Worm (Caenorhabditis elegans) whole organism, young adult: ENCODE results near the gene lsy-12.

Source experiments
- B0336.3 ChIP-seq: fragments of 200-800 bp; sonication (Bioruptor generic); IDR thresholded peaks from 2 replicates; pipeline ENCODE4 v1.3.6; 2022; ENCODE audit warnings: missing genetic modification characterization, missing compliant biosample characterization
- C06A6.2 ChIP-seq: fragments of 200-800 bp; sonication (Bioruptor generic); conservative IDR thresholded peaks from 2 replicates; pipeline ENCODE4 v1.3.6; 2022; ENCODE audit warnings: missing genetic modification characterization, missing compliant biosample characterization
- F23B12.7 ChIP-seq: sonication (generic microtip); optimal IDR thresholded peaks from 2 replicates; lab custom pipeline; 2017; ENCODE audit warnings: missing genetic modification characterization, mild to moderate bottlenecking, missing compliant biosample characterization, antibody characterized with exemption, moderate library complexity; ENCODE audit not compliant: insufficient read depth
- F49E8.2 ChIP-seq: sonication (generic microtip); optimal IDR thresholded peaks from 3 replicates; lab custom pipeline; 2017; ENCODE audit warnings: missing genetic modification characterization, mild to moderate bottlenecking, missing compliant biosample characterization, antibody characterized with exemption, moderate library complexity; ENCODE audit not compliant: insufficient read depth
- K12H6.12 ChIP-seq: fragments of 200-800 bp; sonication (Bioruptor generic); optimal IDR thresholded peaks from 2 replicates; lab custom pipeline; 2018; ENCODE audit warnings: mild to moderate bottlenecking, missing genetic modification characterization, missing compliant biosample characterization
- Y53G8AR.9 ChIP-seq: fragments of 200-800 bp; sonication (Bioruptor generic); conservative IDR thresholded peaks from 2 replicates; pipeline ENCODE4 v1.3.6; 2022; ENCODE audit warnings: missing genetic modification reagents, missing genetic modification characterization, missing compliant biosample characterization
- Y79H2A.3 ChIP-seq: fragments of 200-800 bp; sonication (Bioruptor generic); conservative IDR thresholded peaks from 2 replicates; pipeline ENCODE4 v1.3.6; 2022; ENCODE audit warnings: missing genetic modification reagents, missing genetic modification characterization, missing compliant biosample characterization
- ZK185.1 ChIP-seq: sonication (generic microtip); optimal IDR thresholded peaks from 2 replicates; lab custom pipeline; 2016; ENCODE audit warnings: mild to moderate bottlenecking, missing genetic modification characterization, missing compliant biosample characterization; ENCODE audit not compliant: poor library complexity, severe bottlenecking
- ceh-40 ChIP-seq: fragments of 200-800 bp; sonication (Bioruptor generic); IDR thresholded peaks from 2 replicates; pipeline ENCODE4 v1.3.6; 2022; ENCODE audit warnings: missing genetic modification characterization, missing compliant biosample characterization
- ceh-58 ChIP-seq: fragments of 200-800 bp; sonication (Bioruptor generic); IDR thresholded peaks from 2 replicates; pipeline ENCODE4 v1.3.6; 2022; ENCODE audit warnings: missing genetic modification characterization, missing compliant biosample characterization
- ceh-91 ChIP-seq: fragments of 200-800 bp; sonication (Bioruptor generic); IDR thresholded peaks from 2 replicates; pipeline ENCODE4 v1.3.6; 2022; ENCODE audit warnings: missing genetic modification reagents, missing genetic modification characterization, missing compliant biosample characterization
- chd-7 ChIP-seq: sonication (generic microtip); optimal IDR thresholded peaks from 2 replicates; lab custom pipeline; 2016; ENCODE audit warnings: mild to moderate bottlenecking, missing genetic modification characterization, moderate library complexity, missing compliant biosample characterization
- dpff-1 ChIP-seq: sonication (generic microtip); optimal IDR thresholded peaks from 2 replicates; lab custom pipeline; 2017; ENCODE audit warnings: mild to moderate bottlenecking, missing genetic modification characterization, missing compliant biosample characterization
- egrh-3 ChIP-seq: fragments of 200-800 bp; sonication (Bioruptor generic); IDR thresholded peaks from 2 replicates; pipeline ENCODE4 v1.3.6; 2022; ENCODE audit warnings: missing genetic modification reagents, missing genetic modification characterization, missing compliant biosample characterization
- ekl-4 ChIP-seq: fragments of 200-800 bp; sonication (Bioruptor generic); IDR thresholded peaks from 2 replicates; pipeline ENCODE4 v1.3.6; 2022; ENCODE audit warnings: missing genetic modification reagents, missing genetic modification characterization, missing compliant biosample characterization
- fkh-3 ChIP-seq: sonication (generic microtip); optimal IDR thresholded peaks from 2 replicates; lab custom pipeline; 2016; ENCODE audit warnings: mild to moderate bottlenecking, missing genetic modification characterization, missing compliant biosample characterization
- him-1 ChIP-seq: sonication (generic microtip); optimal IDR thresholded peaks from 2 replicates; lab custom pipeline; 2016; ENCODE audit warnings: missing genotype, missing genetic modification reagents, missing genetic modification characterization, missing compliant biosample characterization
- hmg-1.2 ChIP-seq: fragments of 200-800 bp; sonication (Bioruptor generic); IDR thresholded peaks from 2 replicates; pipeline ENCODE4 v1.3.6; 2022; ENCODE audit warnings: missing genetic modification reagents, missing genetic modification characterization, missing compliant biosample characterization
- hrde-1 ChIP-seq: sonication (generic microtip); optimal IDR thresholded peaks from 2 replicates; lab custom pipeline; 2016; ENCODE audit warnings: missing genetic modification characterization, mild to moderate bottlenecking, missing compliant biosample characterization, moderate library complexity, missing genotype, missing genetic modification reagents, borderline replicate concordance
- let-607 ChIP-seq, 2 experiments: fragments of 200-800 bp in 1 of 2; sonication (Bioruptor generic) in 1 of 2; sonication (generic microtip) in 1 of 2; optimal IDR thresholded peaks; 2 replicates each; lab custom pipeline; 2016 to 2018; ENCODE audit warnings: mild to moderate bottlenecking in 2 of 2, missing compliant biosample characterization in 2 of 2, missing genetic modification characterization in 2 of 2, moderate library complexity in 2 of 2, missing genotype in 1 of 2
- lin-54 ChIP-seq: fragments of 200-800 bp; sonication (Bioruptor generic); optimal IDR thresholded peaks from 2 replicates; lab custom pipeline; 2018; ENCODE audit warnings: mild to moderate bottlenecking, missing genetic modification characterization, missing compliant biosample characterization
- lir-1 ChIP-seq: fragments of 200-800 bp; sonication (Bioruptor generic); conservative IDR thresholded peaks from 2 replicates; pipeline ENCODE4 v1.3.6; 2022; ENCODE audit warnings: missing genetic modification reagents, missing genetic modification characterization, missing compliant biosample characterization
- madf-3 ChIP-seq: fragments of 200-800 bp; sonication (Bioruptor generic); IDR thresholded peaks from 2 replicates; pipeline ENCODE4 v1.3.6; 2022; ENCODE audit warnings: missing genetic modification reagents, missing genetic modification characterization, missing compliant biosample characterization
- mel-28 ChIP-seq: sonication (generic microtip); optimal IDR thresholded peaks from 2 replicates; lab custom pipeline; 2016; ENCODE audit warnings: borderline replicate concordance, mild to moderate bottlenecking, missing genetic modification characterization, missing compliant biosample characterization
- nfya-1 ChIP-seq: sonication (generic microtip); optimal IDR thresholded peaks from 2 replicates; lab custom pipeline; 2017; ENCODE audit warnings: antibody characterized with exemption, missing compliant biosample characterization, missing genetic modification characterization, borderline replicate concordance; ENCODE audit not compliant: insufficient read depth
- nhr-179 ChIP-seq: sonication (generic microtip); optimal IDR thresholded peaks from 2 replicates; lab custom pipeline; 2016; ENCODE audit warnings: mild to moderate bottlenecking, missing genetic modification characterization, missing compliant biosample characterization
- rec-8 ChIP-seq, 2 experiments: sonication (generic microtip); optimal IDR thresholded peaks; 2 replicates each; lab custom pipeline; 2016; ENCODE audit warnings: mild to moderate bottlenecking in 2 of 2, missing genetic modification characterization in 2 of 2, missing genetic modification reagents in 2 of 2, missing genotype in 2 of 2, missing biosample characterization in 1 of 2, missing compliant biosample characterization in 1 of 2, moderate library complexity in 1 of 2
- repo-1 ChIP-seq: sonication (generic microtip); optimal IDR thresholded peaks from 2 replicates; lab custom pipeline; 2017; ENCODE audit warnings: mild to moderate bottlenecking, missing genetic modification characterization, missing compliant biosample characterization
- rpc-1 ChIP-seq, 2 experiments: fragments of 150-350 bp in 1 of 2; sonication (generic microtip) in 1 of 2; optimal IDR thresholded peaks; 2 replicates each; lab custom pipeline; 2014 to 2018; ENCODE audit warnings: missing biosample characterization in 1 of 2, missing genetic modification characterization in 1 of 2, missing genetic modification reagents in 1 of 2, missing genotype in 1 of 2
- sdz-38 ChIP-seq: sonication (generic microtip); optimal IDR thresholded peaks from 2 replicates; lab custom pipeline; 2016; ENCODE audit warnings: missing genotype, missing genetic modification characterization, missing compliant biosample characterization
- sptf-2 ChIP-seq: fragments of 200-800 bp; sonication (Bioruptor generic); optimal IDR thresholded peaks from 2 replicates; lab custom pipeline; 2018; ENCODE audit warnings: mild to moderate bottlenecking, missing genetic modification characterization, missing compliant biosample characterization
- tbp1 ChIP-seq: fragments of 200-800 bp; sonication (Bioruptor generic); optimal IDR thresholded peaks from 2 replicates; lab custom pipeline; 2018; ENCODE audit warnings: mild to moderate bottlenecking, missing genetic modification characterization, missing compliant biosample characterization
- tbx-9 ChIP-seq: sonication (generic microtip); optimal IDR thresholded peaks from 2 replicates; lab custom pipeline; 2016; ENCODE audit warnings: borderline replicate concordance, missing genetic modification characterization, inconsistent platforms, missing compliant biosample characterization
- tlf-1 ChIP-seq: fragments of 200-800 bp; sonication (Bioruptor generic); optimal IDR thresholded peaks from 2 replicates; lab custom pipeline; 2018; ENCODE audit warnings: mild to moderate bottlenecking, missing genetic modification characterization, missing compliant biosample characterization
- unc-62 ChIP-seq: fragments of 150-350 bp; optimal IDR thresholded peaks from 2 replicates; lab custom pipeline; 2014; ENCODE audit warnings: missing biosample characterization, missing genetic modification reagents, missing genetic modification characterization
- zim-3 ChIP-seq: sonication (generic microtip); optimal IDR thresholded peaks from 2 replicates; lab custom pipeline; 2017; ENCODE audit warnings: mild to moderate bottlenecking, missing genetic modification characterization, moderate library complexity, missing compliant biosample characterization
- ztf-6 ChIP-seq: fragments of 200-800 bp; sonication (Bioruptor generic); IDR thresholded peaks from 2 replicates; pipeline ENCODE4 v1.3.6; 2022; ENCODE audit warnings: missing genetic modification reagents, missing genetic modification characterization, missing compliant biosample characterization

The lsy-12 gene

DNA sequence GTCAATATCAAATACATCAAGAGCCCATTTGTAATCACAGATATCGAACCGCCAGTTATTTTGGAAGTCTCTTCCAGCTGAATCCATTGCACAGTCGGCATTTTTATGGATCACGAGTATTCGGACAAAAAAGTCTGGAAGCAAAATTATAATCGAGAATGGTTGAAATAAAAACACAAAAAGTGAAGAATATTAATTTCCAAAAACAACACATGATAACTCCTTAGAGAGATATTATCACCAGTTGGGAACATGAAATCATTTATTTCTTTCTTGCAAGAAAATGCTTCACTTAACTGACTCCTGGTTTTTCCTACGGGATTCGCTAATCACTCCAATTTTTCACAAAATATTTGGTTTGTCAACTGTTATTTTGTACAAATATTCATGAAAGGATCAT lies 35.6 kb downstream of the lsy-12 start, which contains the start of gene str-2:
str-2 (minus strand) TSS at position 101 of the 400 bp plus-strand sequence.
- TF ChIP-seq dpff-1 (tag; lab: Kevin White, UChicago) (no peak), ceh-91 (GFP tag; lab: Robert Waterston, UW) (no peak), ceh-58 (GFP tag; lab: Robert Waterston, UW) (no peak), sptf-2 (GFP tag; lab: Kevin White, UChicago) (no peak), nfya-1 (tag; lab: Kevin White, UChicago) (no peak), Y79H2A.3 (GFP tag; lab: Robert Waterston, UW) (no peak), F23B12.7 (tag; lab: Kevin White, UChicago) (no peak), hrde-1 (no peak), K12H6.12 (tag; lab: Kevin White, UChicago) (no peak), let-607 (tag; optimal IDR thresholded peaks at IDR 0.05; lab: Kevin White, UChicago) (no peak), F49E8.2 (tag; lab: Kevin White, UChicago) (no peak), hmg-1.2 (GFP tag; lab: Robert Waterston, UW) (no peak), C06A6.2 (no peak)

DNA sequence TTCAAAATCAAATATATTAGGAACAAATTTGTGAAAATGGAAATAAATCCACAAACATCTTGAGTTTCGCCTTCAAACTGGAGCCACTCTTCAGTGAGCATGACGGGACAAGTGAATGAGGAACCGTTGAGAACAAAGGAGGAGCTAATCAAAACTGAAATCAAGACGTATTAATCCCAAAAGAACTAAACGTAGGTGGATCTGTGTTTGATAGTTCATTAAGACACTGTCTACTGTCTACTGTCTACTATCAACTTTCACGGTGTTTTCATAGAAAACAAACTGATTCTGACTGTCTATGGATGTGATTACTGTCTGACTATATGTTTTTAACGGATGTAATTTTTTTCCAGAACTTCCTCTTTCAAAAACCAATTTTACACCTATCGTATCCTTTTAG lies 38.0 kb downstream of the lsy-12 start, which contains the start of gene str-193:
str-193 (minus strand) TSS at position 101 of the 400 bp plus-strand sequence.
- TF ChIP-seq sdz-38 (tag; lab: Kevin White, UChicago): no peak
- TF ChIP-seq madf-3 (GFP tag; lab: Robert Waterston, UW): no peak
- TF ChIP-seq lin-54: no peak

ce11 chrV:9816390-9816789 lies 43.4 kb downstream of the lsy-12 start, which contains the start of gene sru-31:
TSS of gene sru-31 (plus strand) at chrV:9816690.
- TF ChIP-seq ekl-4 (GFP tag; lab: Robert Waterston, UW) (no peak), nfya-1 (tag; lab: Kevin White, UChicago) (no peak), Y53G8AR.9 (GFP tag; lab: Robert Waterston, UW) (no peak), tbx-9 (tag; lab: Kevin White, UChicago) (no peak), fkh-3 (no peak), F23B12.7 (tag; lab: Kevin White, UChicago) (no peak), tlf-1 (GFP tag; lab: Kevin White, UChicago) (no peak), rpc-1 (optimal IDR thresholded peaks at IDR 0.05; lab: Kevin White, UChicago) (no peak), rpc-1 (tag; optimal IDR thresholded peaks at IDR 0.05; lab: Kevin White, UChicago) (no peak), B0336.3 (GFP tag; lab: Robert Waterston, UW) (no peak), ceh-40 (GFP tag; lab: Robert Waterston, UW) (no peak), rec-8 (tag; optimal IDR thresholded peaks at IDR 0.05; lab: Kevin White, UChicago) (no peak)
- TF ChIP-seq, all 124 proteins: peak for 0

- TF ChIP-seq lir-1 (GFP tag; lab: Robert Waterston, UW) (no peak), hmg-1.2 (GFP tag; lab: Robert Waterston, UW) (no peak), B0336.3 (GFP tag; lab: Robert Waterston, UW) (no peak), nhr-179 (tag; lab: Kevin White, UChicago) (no peak), tbp1 (GFP tag; lab: Kevin White, UChicago) (no peak), egrh-3 (GFP tag; lab: Robert Waterston, UW) (no peak)
Measured at ce11 chrV:9813527-9813926, 46.2 kb downstream of the lsy-12 start, which contains the start of gene sru-30. TSS of gene sru-30 (plus strand) at chrV:9813827.

- TF ChIP-seq chd-7 (tag; lab: Kevin White, UChicago) (no peak), nfya-1 (tag; lab: Kevin White, UChicago) (no peak), let-607 (tag; optimal IDR thresholded peaks at IDR 0.05; lab: Kevin White, UChicago) (no peak), lin-54 (no peak), madf-3 (GFP tag; lab: Robert Waterston, UW) (no peak), hrde-1 (no peak), repo-1 (no peak), rec-8 (tag; optimal IDR thresholded peaks at IDR 0.05; lab: Kevin White, UChicago) (no peak), nhr-179 (tag; lab: Kevin White, UChicago) (no peak), zim-3 (tag; lab: Kevin White, UChicago) (no peak), ztf-6 (GFP tag; lab: Robert Waterston, UW) (no peak), him-1 (tag; lab: Kevin White, UChicago) (no peak), ZK185.1 (tag; lab: Kevin White, UChicago) (no peak), unc-62 (GFP tag; lab: Kevin White, UChicago) (no peak), mel-28 (tag; lab: Kevin White, UChicago) (no peak)
Measured at ce11 chrV:9812216-9812615, 47.5 kb downstream of the lsy-12 start.
